Worm (Caenorhabditis elegans): ENCODE measurements around the gene pros-1.

- TF ChIP-seq him-1 (tag; optimal IDR thresholded peaks at IDR 0.05) (no peak), W03F9.2 (tag; optimal IDR thresholded peaks at IDR 0.05) (no peak), dao-5 (tag; optimal IDR thresholded peaks at IDR 0.05) (no peak)
Measured at ce11 chrIII:8051838-8052237, 15.3 kb upstream of the pros-1 start.
